Fruit fly (Drosophila melanogaster): ENCODE measurements around the gene wapl.

DNA sequence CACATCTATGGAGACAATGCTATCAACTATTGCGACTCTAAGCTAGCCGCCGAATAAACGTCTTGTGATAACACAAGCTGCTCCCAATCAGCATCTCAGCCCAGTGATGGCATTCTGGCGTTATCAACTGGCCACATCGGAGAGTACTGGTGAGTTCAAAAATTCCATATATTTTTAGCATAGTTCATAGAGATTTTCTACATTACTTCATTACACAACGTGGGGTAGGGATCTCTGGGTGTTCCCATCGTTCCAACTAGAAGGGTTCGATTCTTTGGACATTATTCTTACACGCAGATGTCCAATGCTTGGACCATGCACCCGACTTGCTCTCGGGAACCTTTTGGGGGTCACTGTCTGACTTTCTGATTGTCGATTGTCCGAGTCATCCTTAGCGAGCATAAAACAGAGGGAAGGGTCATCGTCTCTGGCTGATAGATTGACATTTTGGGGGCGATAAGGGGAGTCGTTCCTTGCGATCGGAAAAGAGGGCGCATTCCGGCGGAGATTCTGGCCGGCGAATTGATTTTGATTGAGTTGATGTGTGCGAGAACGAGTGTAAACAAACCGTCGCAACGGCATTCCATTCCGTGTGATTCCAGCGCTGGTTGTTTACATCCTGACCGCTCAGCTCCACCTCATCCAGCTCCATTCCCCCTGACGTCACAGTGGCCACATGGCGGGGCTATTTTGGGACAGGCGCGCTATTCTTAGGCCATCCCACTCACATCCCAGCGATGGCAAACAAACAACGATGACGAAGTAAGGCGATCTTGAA, 3.5 kb upstream of the wapl start, which contains the start of the genes Cyp4d1 and CG3630:
- TF ChIP-seq pan (optimal IDR thresholded peaks at IDR 0.05) (no peak), usp (GFP tag; optimal IDR thresholded peaks at IDR 0.05) (no peak)

All from whole organism.